Worm (Caenorhabditis elegans) whole organism, L1 larva: ENCODE measurements around the gene C33H5.2.

Experiments used
- F16B12.6 ChIP-seq: fragments of 150-350 bp; optimal IDR thresholded peaks from 2 replicates; lab custom pipeline; 2014; ENCODE audit warnings: missing biosample characterization, missing genetic modification characterization
- Y116A8C.19 ChIP-seq: sonication (generic microtip); optimal IDR thresholded peaks from 2 replicates; lab custom pipeline; 2016; ENCODE audit warnings: missing compliant biosample characterization, missing genetic modification characterization, borderline replicate concordance
- aha-1 ChIP-seq: fragments of 150-350 bp; optimal IDR thresholded peaks from 2 replicates; lab custom pipeline; 2014; ENCODE audit warnings: missing biosample characterization, missing genetic modification characterization
- alr-1 ChIP-seq: fragments of 200-800 bp; sonication (Bioruptor generic); optimal IDR thresholded peaks from 2 replicates; lab custom pipeline; 2018; ENCODE audit warnings: borderline replicate concordance, mild to moderate bottlenecking, missing genetic modification characterization, missing compliant biosample characterization
- blmp-1 ChIP-seq: fragments of 150-350 bp; optimal IDR thresholded peaks from 2 replicates; lab custom pipeline; 2014; ENCODE audit warnings: missing biosample characterization, missing genetic modification characterization
- ceh-63 ChIP-seq: fragments of 200-800 bp; sonication (Bioruptor generic); optimal IDR thresholded peaks from 2 replicates; lab custom pipeline; 2018; ENCODE audit warnings: mild to moderate bottlenecking, missing genetic modification characterization, missing compliant biosample characterization
- ceh-8 ChIP-seq: fragments of 200-800 bp; sonication (Bioruptor generic); optimal IDR thresholded peaks from 2 replicates; lab custom pipeline; 2018; ENCODE audit warnings: mild to moderate bottlenecking, missing genetic modification characterization, moderate library complexity, missing compliant biosample characterization
- ceh-82 ChIP-seq, 3 experiments: fragments of 150-350 bp in 1 of 3; sonication (generic microtip) in 2 of 3; optimal IDR thresholded peaks; 2 replicates each; lab custom pipeline; 2014 to 2017; ENCODE audit warnings: missing biosample characterization in 3 of 3, missing genetic modification characterization in 3 of 3
- ceh-90 ChIP-seq: sonication (generic microtip); optimal IDR thresholded peaks from 2 replicates; lab custom pipeline; 2016; ENCODE audit warnings: missing genetic modification characterization, missing compliant biosample characterization
- ces-1 ChIP-seq: fragments of 150-350 bp; optimal IDR thresholded peaks from 2 replicates; lab custom pipeline; 2014; ENCODE audit warnings: missing biosample characterization, missing genetic modification reagents, missing genetic modification characterization
- dsc-1 ChIP-seq: sonication (generic microtip); optimal IDR thresholded peaks from 2 replicates; lab custom pipeline; 2016; ENCODE audit warnings: mild to moderate bottlenecking, missing genetic modification characterization, missing compliant biosample characterization
- efl-1 ChIP-seq, 4 experiments: fragments of 150-350 bp; optimal IDR thresholded peaks in 3 of 4; peaks in 1 of 4; 1 replicate in 1 of 4; 2 replicates in 3 of 4; lab custom pipeline; 2014; ENCODE audit warnings: missing biosample characterization in 2 of 4, missing genetic modification characterization in 2 of 4, missing genetic modification reagents in 2 of 4
- egl-13 ChIP-seq: sonication (generic microtip); optimal IDR thresholded peaks from 2 replicates; lab custom pipeline; 2016; ENCODE audit warnings: missing genotype, missing genetic modification reagents, missing genetic modification characterization, missing compliant biosample characterization
- egl-27 ChIP-seq, 2 experiments: fragments of 150-350 bp in 1 of 2; sonication (generic microtip); optimal IDR thresholded peaks; 3 replicates each; lab custom pipeline; 2017 to 2018; ENCODE audit warnings: missing biosample characterization in 2 of 2, missing genetic modification characterization in 2 of 2, missing genetic modification reagents in 2 of 2
- elt-2 ChIP-seq: sonication (generic microtip); optimal IDR thresholded peaks from 2 replicates; lab custom pipeline; 2016; ENCODE audit warnings: missing genetic modification characterization, mild to moderate bottlenecking, inconsistent platforms, missing compliant biosample characterization, missing genetic modification reagents
- elt-3 ChIP-seq, 6 experiments: fragments of 150-350 bp in 1 of 6; sonication (generic microtip); optimal IDR thresholded peaks; 2 replicates each; lab custom pipeline; 2017 to 2018; ENCODE audit warnings: missing biosample characterization in 6 of 6, missing genetic modification characterization in 6 of 6, inconsistent platforms in 1 of 6
- fkh-10 ChIP-seq: sonication (generic microtip); optimal IDR thresholded peaks from 2 replicates; lab custom pipeline; 2017; ENCODE audit warnings: missing biosample characterization, missing genetic modification reagents, missing genetic modification characterization
- fkh-8 ChIP-seq: sonication (generic microtip); optimal IDR thresholded peaks from 2 replicates; lab custom pipeline; 2016; ENCODE audit warnings: mild to moderate bottlenecking, missing genetic modification characterization, missing compliant biosample characterization
- fos-1 ChIP-seq: fragments of 150-350 bp; optimal IDR thresholded peaks from 2 replicates; lab custom pipeline; 2014; ENCODE audit warnings: missing biosample characterization, missing genetic modification characterization
- grh-1 ChIP-seq: fragments of 200-800 bp; sonication (Bioruptor generic); IDR thresholded peaks from 2 replicates; pipeline ENCODE4 v1.3.6; 2022; ENCODE audit warnings: missing genetic modification reagents, missing genetic modification characterization, missing compliant biosample characterization
- isw-1 ChIP-seq: fragments of 200-800 bp; sonication (Bioruptor generic); IDR thresholded peaks from 2 replicates; pipeline ENCODE4 v1.3.6; 2022; ENCODE audit warnings: missing genetic modification characterization, missing compliant biosample characterization
- lin-14 ChIP-seq: fragments of 200-800 bp; sonication (Bioruptor generic); optimal IDR thresholded peaks from 2 replicates; lab custom pipeline; 2018; ENCODE audit warnings: mild to moderate bottlenecking, missing genetic modification characterization, moderate library complexity, missing compliant biosample characterization
- lin-35 ChIP-seq, 2 experiments: fragments of 150-350 bp; optimal IDR thresholded peaks; 2 replicates each; lab custom pipeline; 2014; ENCODE audit warnings: missing biosample characterization in 2 of 2, missing genetic modification characterization in 2 of 2, missing genetic modification reagents in 2 of 2
- mdl-1 ChIP-seq, 2 experiments: fragments of 150-350 bp; optimal IDR thresholded peaks; 2 replicates each; lab custom pipeline; 2014 to 2017; ENCODE audit warnings: missing biosample characterization in 2 of 2, missing genetic modification characterization in 2 of 2, inconsistent platforms in 1 of 2
- mef-2 ChIP-seq: fragments of 150-350 bp; optimal IDR thresholded peaks from 2 replicates; lab custom pipeline; 2014; ENCODE audit warnings: missing biosample characterization, missing genetic modification characterization
- mep-1 ChIP-seq: fragments of 150-350 bp; optimal IDR thresholded peaks from 2 replicates; lab custom pipeline; 2014; ENCODE audit warnings: missing biosample characterization, missing genetic modification characterization
- nhr-20 ChIP-seq: sonication (generic microtip); optimal IDR thresholded peaks from 2 replicates; lab custom pipeline; 2016; ENCODE audit warnings: mild to moderate bottlenecking, missing genetic modification characterization, missing compliant biosample characterization
- nhr-237 ChIP-seq: fragments of 150-350 bp; optimal IDR thresholded peaks from 2 replicates; lab custom pipeline; 2014; ENCODE audit warnings: missing biosample characterization, missing genetic modification characterization
- nhr-28 ChIP-seq: fragments of 150-350 bp; optimal IDR thresholded peaks from 2 replicates; lab custom pipeline; 2014; ENCODE audit warnings: missing biosample characterization, missing genetic modification characterization
- nhr-47 ChIP-seq: sonication (generic microtip); optimal IDR thresholded peaks from 2 replicates; lab custom pipeline; 2016; ENCODE audit warnings: mild to moderate bottlenecking, missing genetic modification characterization, moderate library complexity, missing compliant biosample characterization
- nhr-71 ChIP-seq: sonication (generic microtip); optimal IDR thresholded peaks from 2 replicates; lab custom pipeline; 2016; ENCODE audit warnings: mild to moderate bottlenecking, missing genetic modification characterization, moderate library complexity, missing compliant biosample characterization
- nhr-76 ChIP-seq: sonication (generic microtip); optimal IDR thresholded peaks from 2 replicates; lab custom pipeline; 2017; ENCODE audit warnings: missing biosample characterization, missing genetic modification characterization
- nhr-84 ChIP-seq: sonication (generic microtip); optimal IDR thresholded peaks from 2 replicates; lab custom pipeline; 2017; ENCODE audit warnings: missing biosample characterization, missing genetic modification characterization
- pax-3 ChIP-seq: fragments of 200-800 bp; sonication (Bioruptor generic); optimal IDR thresholded peaks from 2 replicates; lab custom pipeline; 2018; ENCODE audit warnings: mild to moderate bottlenecking, missing genetic modification characterization, moderate library complexity, missing compliant biosample characterization
- pqm-1 ChIP-seq: sonication (generic microtip); optimal IDR thresholded peaks from 3 replicates; lab custom pipeline; 2017; ENCODE audit warnings: missing biosample characterization, missing genetic modification characterization
- skn-1 ChIP-seq: fragments of 150-350 bp; optimal IDR thresholded peaks from 2 replicates; lab custom pipeline; 2014; ENCODE audit warnings: missing biosample characterization, missing genetic modification characterization
- snpc-4 ChIP-seq: fragments of 150-350 bp; optimal IDR thresholded peaks from 2 replicates; lab custom pipeline; 2014; ENCODE audit warnings: missing biosample characterization, missing genetic modification characterization
- snu-23 ChIP-seq: sonication (generic microtip); optimal IDR thresholded peaks from 2 replicates; lab custom pipeline; 2016; ENCODE audit warnings: missing genetic modification characterization, missing compliant biosample characterization
- sox-4 ChIP-seq: sonication (generic microtip); optimal IDR thresholded peaks from 2 replicates; lab custom pipeline; 2016; ENCODE audit warnings: missing genetic modification characterization, missing compliant biosample characterization
- sup-37 ChIP-seq: fragments of 200-800 bp; sonication (Bioruptor generic); optimal IDR thresholded peaks from 2 replicates; lab custom pipeline; 2018; ENCODE audit warnings: mild to moderate bottlenecking, missing genetic modification characterization, missing compliant biosample characterization
- swsn-7 ChIP-seq: sonication (generic microtip); optimal IDR thresholded peaks from 2 replicates; lab custom pipeline; 2016; ENCODE audit warnings: missing genetic modification characterization, missing compliant biosample characterization
- tbx-2 ChIP-seq: sonication (generic microtip); optimal IDR thresholded peaks from 2 replicates; lab custom pipeline; 2016; ENCODE audit warnings: missing genetic modification characterization, missing compliant biosample characterization
- tlp-1 ChIP-seq: fragments of 150-350 bp; optimal IDR thresholded peaks from 2 replicates; lab custom pipeline; 2014; ENCODE audit warnings: missing biosample characterization, missing genetic modification characterization
- unc-62 ChIP-seq: fragments of 150-350 bp; optimal IDR thresholded peaks from 2 replicates; lab custom pipeline; 2014; ENCODE audit warnings: missing biosample characterization, missing genetic modification reagents, missing genetic modification characterization
- unc-98 ChIP-seq: fragments of 200-800 bp; sonication (Bioruptor generic); IDR thresholded peaks from 2 replicates; pipeline ENCODE4 v1.3.6; 2022; ENCODE audit warnings: missing genetic modification characterization, missing compliant biosample characterization
- vab-15 ChIP-seq: sonication (generic microtip); optimal IDR thresholded peaks from 2 replicates; lab custom pipeline; 2017; ENCODE audit warnings: missing genotype, mild to moderate bottlenecking, missing genetic modification characterization, missing compliant biosample characterization
- xbp-1 ChIP-seq: sonication (generic microtip); optimal IDR thresholded peaks from 2 replicates; lab custom pipeline; 2016; ENCODE audit warnings: missing genetic modification characterization, missing compliant biosample characterization
- zag-1 ChIP-seq: fragments of 150-350 bp; optimal IDR thresholded peaks from 2 replicates; lab custom pipeline; 2014; ENCODE audit warnings: missing biosample characterization, missing genetic modification characterization

Gene C33H5.2

DNA sequence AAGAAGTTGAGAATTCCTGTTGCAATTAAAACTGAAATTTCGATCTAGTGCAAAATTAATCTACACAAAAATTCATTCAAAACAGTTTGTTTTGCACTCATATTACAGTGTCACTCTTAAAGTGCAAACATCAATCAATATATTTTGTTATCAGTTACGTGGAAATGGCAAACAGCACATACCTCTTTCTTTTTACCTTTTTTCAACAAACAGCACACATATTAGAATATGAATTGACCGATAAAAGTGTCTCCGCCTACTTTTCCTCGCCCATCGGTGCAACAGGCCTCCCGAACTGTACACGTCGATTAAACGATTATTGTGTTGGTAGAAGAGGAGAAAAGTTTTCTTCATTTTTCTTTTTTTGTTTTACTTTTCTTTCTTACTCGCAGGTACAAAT lies 36.4 kb downstream of the C33H5.2 start:
- TF ChIP-seq alr-1 (tag; lab: Kevin White, UChicago) (no peak), lin-14 (GFP tag; lab: Kevin White, UChicago) (peak; percentile 7), grh-1 (GFP tag; lab: Robert Waterston, UW) (no peak), elt-2 (tag; lab: Kevin White, UChicago) (peak; percentile 80), efl-1 (optimal IDR thresholded peaks at IDR 0.05; lab: Kevin White, UChicago) (no peak), efl-1 (GFP tag; optimal IDR thresholded peaks at IDR 0.05 in 1 of 2; lab: Kevin White, UChicago) (peak in 1 of 2 experiments; percentile 82), lin-35 (GFP tag; optimal IDR thresholded peaks at IDR 0.05; lab: Kevin White, UChicago) (peak in 1 of 2 experiments; percentile 47)

DNA sequence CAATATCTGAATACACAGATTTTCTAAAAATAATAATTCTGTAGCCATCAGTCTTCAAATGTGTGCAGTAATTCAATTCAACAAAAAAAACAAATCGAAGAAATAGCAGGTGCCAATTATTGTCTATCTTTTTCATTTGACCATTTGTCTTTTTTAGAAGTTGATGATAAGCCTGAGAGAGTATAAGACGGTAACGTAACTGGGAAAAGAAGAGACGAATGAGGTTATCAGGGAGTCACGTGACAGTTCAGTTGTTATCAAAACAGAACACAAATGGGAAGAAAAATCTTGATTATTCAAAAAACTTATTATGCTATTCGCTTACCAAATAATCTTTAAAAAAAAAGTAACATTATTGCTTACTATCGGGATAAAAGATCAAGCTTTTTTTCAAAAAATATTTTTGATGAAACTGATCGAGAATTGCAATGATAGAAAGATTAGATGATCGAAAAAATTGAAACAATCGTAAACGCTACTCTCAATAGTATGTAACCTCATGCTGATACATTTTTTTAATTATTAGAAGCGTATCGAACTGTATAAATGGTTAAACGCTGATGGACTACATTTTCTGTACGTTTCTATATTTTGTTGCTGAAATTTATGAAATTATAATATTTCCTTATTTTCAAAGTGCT lies 39.6 kb downstream of the C33H5.2 start:
- TF ChIP-seq fkh-10 (GFP tag; lab: Kevin White, UChicago) (no peak), nhr-84 (no peak), ceh-8 (GFP tag; lab: Kevin White, UChicago) (no peak), tbx-2 (tag; lab: Kevin White, UChicago) (no peak), nhr-20 (tag; lab: Kevin White, UChicago) (peak; percentile 15), grh-1 (GFP tag; lab: Robert Waterston, UW) (no peak), elt-3 (tag; optimal IDR thresholded peaks at IDR 0.05; lab: Kevin White, UChicago) (peak in 2 of 6 experiments; percentile 23 to 40), F16B12.6 (tag; lab: Kevin White, UChicago) (no peak), blmp-1 (no peak), mef-2 (no peak), fos-1 (tag; lab: Kevin White, UChicago) (no peak), fkh-8 (tag; lab: Kevin White, UChicago) (no peak), swsn-7 (tag; lab: Kevin White, UChicago) (no peak), isw-1 (no peak), skn-1 (tag; lab: Kevin White, UChicago) (no peak), unc-98 (GFP tag; lab: Robert Waterston, UW) (no peak), egl-13 (no peak), elt-2 (tag; lab: Kevin White, UChicago) (peak; percentile 86), aha-1 (tag; lab: Kevin White, UChicago) (no peak), ceh-90 (no peak), mep-1 (tag; lab: Kevin White, UChicago) (no peak), snu-23 (peak; percentile 20), unc-62 (GFP tag; lab: Kevin White, UChicago) (no peak), dsc-1 (no peak), nhr-237 (tag; lab: Kevin White, UChicago) (no peak), nhr-76 (tag; lab: Kevin White, UChicago) (no peak), zag-1 (tag; lab: Kevin White, UChicago) (no peak), snpc-4 (no peak), egl-27 (tag; optimal IDR thresholded peaks at IDR 0.05; lab: Kevin White, UChicago) (no peak), vab-15 (no peak), ceh-63 (GFP tag; lab: Kevin White, UChicago) (no peak), nhr-28 (tag; lab: Kevin White, UChicago) (no peak), alr-1 (tag; lab: Kevin White, UChicago) (no peak), sox-4 (no peak), lin-35 (GFP tag; optimal IDR thresholded peaks at IDR 0.05; lab: Kevin White, UChicago) (peak in 1 of 2 experiments; percentile 42), tlp-1 (tag; lab: Kevin White, UChicago) (no peak), Y116A8C.19 (tag; lab: Kevin White, UChicago) (no peak), mdl-1 (tag; optimal IDR thresholded peaks at IDR 0.05; lab: Kevin White, UChicago) (no peak), nhr-71 (tag; lab: Kevin White, UChicago) (peak; percentile 27), lin-14 (GFP tag; lab: Kevin White, UChicago) (peak; percentile 36), pqm-1 (no peak), nhr-47 (tag; lab: Kevin White, UChicago) (no peak), ceh-82 (tag; optimal IDR thresholded peaks at IDR 0.05; lab: Kevin White, UChicago) (no peak), pax-3 (tag; lab: Kevin White, UChicago) (no peak), ces-1 (GFP tag; lab: Kevin White, UChicago) (no peak), sup-37 (GFP tag; lab: Kevin White, UChicago) (no peak), efl-1 (optimal IDR thresholded peaks at IDR 0.05; lab: Kevin White, UChicago) (no peak), efl-1 (GFP tag; optimal IDR thresholded peaks at IDR 0.05 in 1 of 2; lab: Kevin White, UChicago) (peak in 1 of 2 experiments; percentile 1), xbp-1 (no peak)
